Fruit fly (Drosophila melanogaster) whole organism, embryonic: ENCODE measurements around the gene CG33096.

Experiments
- Atf-2 ChIP-seq: fragments of 200-800 bp; sonication (Bioruptor generic); optimal IDR thresholded peaks from 2 replicates; lab custom pipeline; 2016; ENCODE audit warnings: missing biosample characterization, missing genetic modification characterization
- CG11247 ChIP-seq: fragments of 200-800 bp; sonication (Bioruptor generic); IDR thresholded peaks from 2 replicates; pipeline ENCODE4 v1.3.6; 2022; ENCODE audit warnings: missing biosample characterization, missing genetic modification characterization
- CG11456 ChIP-seq: fragments of 200-800 bp; sonication (Bioruptor generic); IDR thresholded peaks from 3 replicates; pipeline ENCODE4 v1.3.6; 2022; ENCODE audit warnings: missing biosample characterization, missing genetic modification characterization
- CG12155 ChIP-seq: fragments of 200-800 bp; sonication (Bioruptor generic); optimal IDR thresholded peaks from 3 replicates; lab custom pipeline; 2016; ENCODE audit warnings: missing biosample characterization, missing genetic modification characterization
- CG12299 ChIP-seq: fragments of 200-800 bp; sonication (Bioruptor generic); optimal IDR thresholded peaks from 2 replicates; lab custom pipeline; 2018; ENCODE audit warnings: missing biosample characterization, mild to moderate bottlenecking, missing genetic modification characterization
- CG13296 ChIP-seq: fragments of 200-800 bp; sonication (Bioruptor generic); optimal IDR thresholded peaks from 3 replicates; lab custom pipeline; 2018; ENCODE audit warnings: missing biosample characterization, mild to moderate bottlenecking, missing genetic modification characterization
- CG13424 ChIP-seq: fragments of 200-800 bp; sonication (Bioruptor generic); optimal IDR thresholded peaks from 2 replicates; lab custom pipeline; 2019; ENCODE audit warnings: missing biosample characterization, mild to moderate bottlenecking, missing genetic modification characterization, moderate library complexity
- CG14014 ChIP-seq: fragments of 200-800 bp; sonication (Bioruptor generic); IDR thresholded peaks from 2 replicates; pipeline ENCODE4 v1.3.6; 2022; ENCODE audit warnings: missing biosample characterization, missing genetic modification characterization
- CG15011 ChIP-seq: fragments of 200-800 bp; sonication (Bioruptor generic); optimal IDR thresholded peaks from 3 replicates; lab custom pipeline; 2018; ENCODE audit warnings: missing biosample characterization, mild to moderate bottlenecking, missing genetic modification characterization
- CG1603 ChIP-seq: fragments of 200-800 bp; sonication (Bioruptor generic); optimal IDR thresholded peaks from 2 replicates; lab custom pipeline; 2019; ENCODE audit warnings: missing biosample characterization, mild to moderate bottlenecking, missing genetic modification characterization, moderate library complexity
- CG2199 ChIP-seq: fragments of 200-800 bp; sonication (Bioruptor generic); IDR thresholded peaks from 3 replicates; pipeline ENCODE4 v1.3.6; 2022; ENCODE audit warnings: missing biosample characterization, missing genetic modification characterization
- CG31224 ChIP-seq: fragments of 200-800 bp; sonication (Bioruptor generic); IDR thresholded peaks from 2 replicates; pipeline ENCODE4 v1.3.6; 2022; ENCODE audit warnings: missing biosample characterization, missing genetic modification characterization
- CG32532 ChIP-seq: fragments of 200-800 bp; sonication (Bioruptor generic); IDR thresholded peaks from 2 replicates; pipeline ENCODE4 v1.3.6; 2022; ENCODE audit warnings: missing biosample characterization, missing genetic modification characterization
- CG3407 ChIP-seq: fragments of 200-800 bp; sonication (Bioruptor generic); optimal IDR thresholded peaks from 2 replicates; lab custom pipeline; 2018; ENCODE audit warnings: missing biosample characterization, mild to moderate bottlenecking, missing genetic modification characterization
- CG34422 ChIP-seq: fragments of 200-800 bp; sonication (Bioruptor generic); IDR thresholded peaks from 3 replicates; pipeline ENCODE4 v1.3.6; 2022; ENCODE audit warnings: missing biosample characterization, missing genetic modification characterization
- CG4360 ChIP-seq: fragments of 200-800 bp; sonication (Bioruptor generic); IDR thresholded peaks from 2 replicates; pipeline ENCODE4 v1.3.6; 2022; ENCODE audit warnings: missing biosample characterization, missing genetic modification characterization
- CG4707 ChIP-seq: fragments of 200-800 bp; sonication (Bioruptor generic); optimal IDR thresholded peaks from 2 replicates; lab custom pipeline; 2018; ENCODE audit warnings: missing biosample characterization, mild to moderate bottlenecking, missing genetic modification characterization, moderate library complexity
- CG6689 ChIP-seq: fragments of 200-800 bp; sonication (Bioruptor generic); IDR thresholded peaks from 2 replicates; pipeline ENCODE4 v1.3.6; 2022; ENCODE audit warnings: missing biosample characterization, missing genetic modification characterization
- CG6791 ChIP-seq: fragments of 200-800 bp; sonication (Bioruptor generic); IDR thresholded peaks from 3 replicates; pipeline ENCODE4 v1.3.6; 2022; ENCODE audit warnings: missing biosample characterization, missing genetic modification characterization; ENCODE audit not compliant: partially characterized antibody
- CG9727 ChIP-seq: fragments of 200-800 bp; sonication (Bioruptor generic); optimal IDR thresholded peaks from 3 replicates; lab custom pipeline; 2017; ENCODE audit warnings: missing biosample characterization, mild to moderate bottlenecking, missing genetic modification characterization
- Deaf1 ChIP-seq: fragments of 200-800 bp; optimal IDR thresholded peaks from 3 replicates; lab custom pipeline; 2019; ENCODE audit warnings: missing biosample characterization, mild to moderate bottlenecking, missing genetic modification characterization, moderate library complexity
- Dek ChIP-seq: fragments of 200-800 bp; sonication (Bioruptor generic); optimal IDR thresholded peaks from 3 replicates; lab custom pipeline; 2019; ENCODE audit warnings: missing biosample characterization, mild to moderate bottlenecking, missing genetic modification characterization, moderate library complexity
- Eip74EF ChIP-seq, 2 experiments: fragments of 200-800 bp in 1 of 2; fragments of >200 bp in 1 of 2; sonication (Bioruptor generic) in 1 of 2; optimal IDR thresholded peaks; 2 replicates each; lab custom pipeline; 2017 to 2019; ENCODE audit warnings: missing biosample characterization in 2 of 2, missing genetic modification characterization in 2 of 2, mild to moderate bottlenecking in 1 of 2, moderate library complexity in 1 of 2
- HmgD ChIP-seq: fragments of 200-800 bp; sonication (Bioruptor generic); optimal IDR thresholded peaks from 3 replicates; lab custom pipeline; 2016; ENCODE audit warnings: missing biosample characterization, missing genetic modification characterization
- Hmx ChIP-seq: fragments of 200-800 bp; sonication (Bioruptor generic); optimal IDR thresholded peaks from 2 replicates; lab custom pipeline; 2016; ENCODE audit warnings: missing biosample characterization, missing genetic modification characterization
- Jarid2 ChIP-seq: fragments of 200-800 bp; sonication (Bioruptor generic); optimal IDR thresholded peaks from 3 replicates; lab custom pipeline; 2017; ENCODE audit warnings: mild to moderate bottlenecking, missing biosample characterization, missing genetic modification reagents, missing genetic modification characterization
- NK7.1 ChIP-seq: fragments of 200-800 bp; sonication (Bioruptor generic); optimal IDR thresholded peaks from 3 replicates; lab custom pipeline; 2016; ENCODE audit warnings: missing biosample characterization, missing genetic modification characterization
- Neu2 ChIP-seq: fragments of 200-800 bp; sonication (Bioruptor generic); optimal IDR thresholded peaks from 3 replicates; lab custom pipeline; 2016; ENCODE audit warnings: missing biosample characterization, missing genetic modification characterization, borderline replicate concordance
- Poxn ChIP-seq: fragments of 200-800 bp; sonication (Bioruptor generic); IDR thresholded peaks from 2 replicates; pipeline ENCODE4 v1.3.6; 2022; ENCODE audit warnings: missing biosample characterization, missing genetic modification characterization
- Sry-β ChIP-seq: fragments of 200-800 bp; sonication (Bioruptor generic); optimal IDR thresholded peaks from 2 replicates; lab custom pipeline; 2018; ENCODE audit warnings: missing biosample characterization, mild to moderate bottlenecking, missing genetic modification characterization, moderate library complexity
- Vsx1 ChIP-seq: fragments of 200-800 bp; sonication (Bioruptor generic); optimal IDR thresholded peaks from 2 replicates; lab custom pipeline; 2017; ENCODE audit warnings: missing biosample characterization, mild to moderate bottlenecking, missing genetic modification characterization, missing genetic modification reagents
- ap ChIP-seq: fragments of 200-800 bp; sonication (Bioruptor generic); IDR thresholded peaks from 2 replicates; pipeline ENCODE4 v1.3.6; 2022; ENCODE audit warnings: missing biosample characterization, missing genetic modification characterization
- cato ChIP-seq: fragments of 200-800 bp; sonication (Bioruptor generic); optimal IDR thresholded peaks from 2 replicates; lab custom pipeline; 2016; ENCODE audit warnings: missing biosample characterization, missing genetic modification characterization, borderline replicate concordance
- crol ChIP-seq: fragments of 200-800 bp; sonication (Bioruptor generic); IDR thresholded peaks from 2 replicates; pipeline ENCODE4 v1.3.6; 2022; ENCODE audit warnings: missing biosample characterization, missing genetic modification characterization
- dmrt11E ChIP-seq: fragments of 200-800 bp; sonication (Bioruptor generic); optimal IDR thresholded peaks from 3 replicates; lab custom pipeline; 2018; ENCODE audit warnings: missing biosample characterization, mild to moderate bottlenecking, missing genetic modification characterization, moderate library complexity
- grn ChIP-seq: fragments of 200-800 bp; sonication (Bioruptor generic); optimal IDR thresholded peaks from 3 replicates; lab custom pipeline; 2017; ENCODE audit warnings: missing biosample characterization, missing genetic modification characterization
- gt ChIP-seq: fragments of 200-800 bp; sonication (Bioruptor generic); IDR thresholded peaks from 2 replicates; pipeline ENCODE4 v1.3.6; 2022; ENCODE audit warnings: missing biosample characterization, missing genetic modification characterization
- hb ChIP-seq: fragments of 200-800 bp; sonication (Bioruptor generic); IDR thresholded peaks from 3 replicates; pipeline ENCODE4 v1.3.6; 2022; ENCODE audit warnings: missing biosample characterization, missing genetic modification characterization; ENCODE audit not compliant: partially characterized antibody
- ind ChIP-seq: fragments of 200-800 bp; sonication (Bioruptor generic); optimal IDR thresholded peaks from 3 replicates; lab custom pipeline; 2016; ENCODE audit warnings: missing biosample characterization, missing genetic modification characterization
- lmd ChIP-seq: fragments of 200-800 bp; sonication (Bioruptor generic); IDR thresholded peaks from 2 replicates; pipeline ENCODE4 v1.3.6; 2022; ENCODE audit warnings: missing biosample characterization, missing genetic modification characterization
- nau ChIP-seq: fragments of 200-800 bp; sonication (Bioruptor generic); optimal IDR thresholded peaks from 3 replicates; lab custom pipeline; 2017; ENCODE audit warnings: missing biosample characterization, mild to moderate bottlenecking, missing genetic modification characterization, missing genetic modification reagents
- oc ChIP-seq: fragments of 200-800 bp; sonication (Bioruptor generic); optimal IDR thresholded peaks from 2 replicates; lab custom pipeline; 2018; ENCODE audit warnings: missing biosample characterization, mild to moderate bottlenecking, missing genetic modification characterization, moderate library complexity
- odd ChIP-seq: fragments of 200-800 bp; sonication (Bioruptor generic); optimal IDR thresholded peaks from 2 replicates; lab custom pipeline; 2017; ENCODE audit warnings: missing biosample characterization, mild to moderate bottlenecking, missing genetic modification characterization
- pho ChIP-seq: fragments of 200-800 bp; sonication (Bioruptor generic); optimal IDR thresholded peaks from 2 replicates; lab custom pipeline; 2016; ENCODE audit warnings: missing biosample characterization, missing genetic modification characterization
- ro ChIP-seq: fragments of 200-800 bp; sonication (Bioruptor generic); IDR thresholded peaks from 2 replicates; pipeline ENCODE4 v1.3.6; 2022; ENCODE audit warnings: missing biosample characterization, missing genetic modification characterization
- seq ChIP-seq: fragments of 200-800 bp; sonication (Bioruptor generic); IDR thresholded peaks from 2 replicates; pipeline ENCODE4 v1.3.6; 2022; ENCODE audit warnings: missing biosample characterization, missing genetic modification characterization
- sima ChIP-seq: fragments of 200-800 bp; sonication (Bioruptor generic); optimal IDR thresholded peaks from 2 replicates; lab custom pipeline; 2016; ENCODE audit warnings: missing biosample characterization, missing genetic modification characterization
- slp2 ChIP-seq: fragments of 200-800 bp; sonication (Bioruptor generic); optimal IDR thresholded peaks from 2 replicates; lab custom pipeline; 2016; ENCODE audit warnings: missing biosample characterization, missing genetic modification characterization
- tup ChIP-seq: fragments of 200-800 bp; sonication (Bioruptor generic); optimal IDR thresholded peaks from 2 replicates; lab custom pipeline; 2016; ENCODE audit warnings: missing biosample characterization, mild to moderate bottlenecking, missing genetic modification characterization, moderate library complexity
- unc-4 ChIP-seq: fragments of 200-800 bp; sonication (Bioruptor generic); IDR thresholded peaks from 2 replicates; pipeline ENCODE4 v1.3.6; 2022; ENCODE audit warnings: missing biosample characterization, missing genetic modification characterization; ENCODE audit not compliant: partially characterized antibody

The CG33096 gene

DNA sequence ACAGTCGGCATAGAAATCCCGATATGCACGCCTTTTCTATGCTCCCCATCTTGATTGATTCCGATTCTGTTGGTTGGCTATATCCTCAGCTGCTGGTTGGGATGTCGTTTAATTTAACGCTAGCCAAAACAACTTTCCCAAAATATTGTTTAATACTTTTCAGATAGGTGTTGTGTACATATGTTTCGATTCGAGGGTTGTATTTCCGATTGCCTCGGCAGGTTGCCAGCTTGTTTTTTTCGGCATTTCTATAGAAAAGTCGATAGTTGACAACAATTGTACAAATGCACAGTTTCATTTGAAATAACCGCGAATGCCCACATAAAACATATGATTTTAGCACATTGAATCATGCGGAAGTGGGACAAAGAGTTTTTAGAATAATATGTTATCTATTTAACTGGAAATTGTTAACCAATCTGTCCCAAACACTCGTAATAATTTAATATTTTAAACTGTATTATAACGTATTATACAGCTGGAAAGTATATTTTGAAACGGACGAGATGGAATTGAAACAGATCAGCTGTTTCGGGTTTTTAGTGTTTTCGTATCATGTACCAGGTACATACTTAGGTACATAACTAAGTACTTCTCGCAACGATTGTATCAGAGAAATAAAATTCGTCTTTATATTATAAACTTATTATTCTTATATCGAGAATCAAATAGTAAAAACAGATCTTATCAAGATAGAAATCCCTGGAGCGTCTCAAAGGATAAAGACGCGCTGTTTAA lies 42.9 kb upstream of the CG33096 start, which contains the start of gene CG31109 (continued):
- TF ChIP-seq Dek (tag; lab: Kevin White, UChicago) (no peak), CG12299 (tag; lab: Kevin White, UChicago) (no peak), CG9727 (peak; percentile 2), slp2 (GFP tag; lab: Kevin White, UChicago) (no peak), Sry-β (GFP tag; lab: Kevin White, UChicago) (peak; percentile 12), sima (GFP tag; lab: Kevin White, UChicago) (no peak), odd (GFP tag; lab: Kevin White, UChicago) (no peak), CG15011 (GFP tag; lab: Kevin White, UChicago) (no peak), nau (GFP tag; lab: Kevin White, UChicago) (no peak), CG13424 (tag; lab: Kevin White, UChicago) (peak; percentile 22), CG11456 (no peak), CG31224 (GFP tag; lab: Robert Waterston, UW) (no peak), Jarid2 (GFP tag; lab: Kevin White, UChicago) (no peak), CG4707 (GFP tag; lab: Kevin White, UChicago) (no peak), CG6689 (GFP tag; lab: Robert Waterston, UW) (no peak), cato (GFP tag; lab: Kevin White, UChicago) (no peak), tup (GFP tag; lab: Kevin White, UChicago) (no peak), Neu2 (GFP tag; lab: Kevin White, UChicago) (no peak), lmd (GFP tag; lab: Robert Waterston, UW) (no peak), ind (GFP tag; lab: Kevin White, UChicago) (peak; percentile 25), unc-4 (peak; percentile 44; the same call in 1 of the 2 replicates), Poxn (GFP tag; lab: Robert Waterston, UW) (no peak), CG4360 (no peak), pho (no peak), HmgD (GFP tag; lab: Kevin White, UChicago) (no peak), CG2199 (GFP tag; lab: Robert Waterston, UW) (no peak), seq (GFP tag; lab: Robert Waterston, UW) (no peak), ro (GFP tag; lab: Robert Waterston, UW) (no peak), Hmx (GFP tag; lab: Kevin White, UChicago) (no peak), Eip74EF (GFP tag; optimal IDR thresholded peaks at IDR 0.05; lab: Kevin White, UChicago) (no peak), hb (no peak), Vsx1 (GFP tag; lab: Kevin White, UChicago) (no peak), CG34422 (GFP tag; lab: Robert Waterston, UW) (peak; percentile 48; the same call in 1 of the 3 replicates), NK7.1 (no peak), crol (GFP tag; lab: Robert Waterston, UW) (no peak), CG1603 (tag; lab: Kevin White, UChicago) (peak; percentile 91), CG13296 (GFP tag; lab: Kevin White, UChicago) (peak; percentile 52), CG32532 (GFP tag; lab: Robert Waterston, UW) (peak; percentile 31; the same call in 1 of the 2 replicates), CG12155 (GFP tag; lab: Kevin White, UChicago) (no peak), CG11247 (no peak), grn (GFP tag; lab: Kevin White, UChicago) (no peak), CG3407 (no peak), CG14014 (peak; percentile 37; the same call in 1 of the 2 replicates), gt (GFP tag; lab: Robert Waterston, UW) (no peak), Deaf1 (tag; lab: Kevin White, UChicago) (no peak), dmrt11E (tag; lab: Kevin White, UChicago) (peak; percentile 3), oc (tag; lab: Kevin White, UChicago) (no peak), Atf-2 (GFP tag; lab: Kevin White, UChicago) (no peak), ap (GFP tag; lab: Robert Waterston, UW) (no peak), CG6791 (peak; percentile 37; the same call in 1 of the 3 replicates)
